Worm (Caenorhabditis elegans): ENCODE results near the gene K12B6.11.
A peak's percentile ranks its signal among the peaks of the same experiment; 100 is the strongest.

Gene K12B6.11

ce11 chrV:6246454-6246981 lies 42.2 kb upstream of the K12B6.11 start, which contains the start of gene dmd-7 (continued):
- TF ChIP-seq somi-1 (GFP tag; optimal IDR thresholded peaks at IDR 0.05) = peak; percentile 94
- 0 out of 2 replicates have a peak, but pooled peaks have one; percentile 15 for TF ChIP-seq Y53G8AR.9 (GFP tag; conservative IDR thresholded peaks at IDR 0.05)
- TF ChIP-seq lin-35 (GFP tag; optimal IDR thresholded peaks at IDR 0.05) = peak in 1 of 3 experiments; percentile 59
- TF ChIP-seq K12H6.12 (tag; optimal IDR thresholded peaks at IDR 0.05) = peak; percentile 65

DNA sequence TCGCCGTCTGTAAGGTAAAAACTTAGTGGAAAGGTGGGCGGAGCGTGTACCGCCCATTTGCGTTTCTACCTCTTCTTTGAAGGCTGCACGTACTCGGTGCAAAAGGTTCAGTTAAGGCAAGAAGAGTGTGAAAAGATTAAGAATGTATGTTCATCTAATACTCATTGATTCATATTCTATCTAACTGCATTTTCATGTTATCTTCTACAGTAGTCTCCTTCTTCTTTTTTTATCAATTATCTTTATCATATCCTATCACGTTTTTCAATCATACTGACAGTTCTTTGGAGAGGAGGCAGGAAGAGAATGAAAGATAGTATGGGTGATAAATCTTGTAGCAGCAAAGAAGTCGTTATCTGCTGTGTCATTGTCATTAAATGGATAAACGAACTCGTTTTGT lies 41.3 kb upstream of the K12B6.11 start:
- TF ChIP-seq hmg-1.2 (GFP tag; IDR thresholded peaks at IDR 0.05) = peak; percentile 35; the same call in 1 of the 2 replicates
- TF ChIP-seq nhr-80 (tag; optimal IDR thresholded peaks at IDR 0.05) = peak; percentile 60
- no peak for TF ChIP-seq attf-3 (GFP tag; conservative IDR thresholded peaks at IDR 0.05)
- no peak for TF ChIP-seq hmg-20 (GFP tag; IDR thresholded peaks at IDR 0.05)
- TF ChIP-seq rcor-1 (GFP tag; IDR thresholded peaks at IDR 0.05) = 0 out of 2 replicates have a peak, but pooled peaks have one; percentile 11
- 0 out of 2 replicates have a peak, but pooled peaks have one; percentile 44 for TF ChIP-seq K11D2.4 (GFP tag; IDR thresholded peaks at IDR 0.05)
- no peak for TF ChIP-seq B0336.3 (GFP tag; IDR thresholded peaks at IDR 0.05)
- TF ChIP-seq Y53F4B.3 (GFP tag; IDR thresholded peaks at IDR 0.05) = no peak
- no peak for TF ChIP-seq C17E4.6 (GFP tag; IDR thresholded peaks at IDR 0.05)
- no peak for TF ChIP-seq Y53G8AR.9 (GFP tag; conservative IDR thresholded peaks at IDR 0.05)
- TF ChIP-seq D2030.7 (GFP tag; IDR thresholded peaks at IDR 0.05) = no peak
- TF ChIP-seq ceh-100 (GFP tag; IDR thresholded peaks at IDR 0.05) = no peak
- TF ChIP-seq attf-5 (GFP tag; optimal IDR thresholded peaks at IDR 0.05) = peak; percentile 18
- TF ChIP-seq nfya-1 (tag; optimal IDR thresholded peaks at IDR 0.05; ENCODE audit: borderline replicate concordance, insufficient read depth) = no peak
- peak; percentile 7 for TF ChIP-seq tbp1 (GFP tag; optimal IDR thresholded peaks at IDR 0.05)
- TF ChIP-seq F22D6.2 (tag; optimal IDR thresholded peaks at IDR 0.05) = peak; percentile 22
- peak; percentile 48 for TF ChIP-seq ztf-26 (tag; optimal IDR thresholded peaks at IDR 0.05)
- peak in 1 of 2 experiments; percentile 36 for TF ChIP-seq let-607 (tag; optimal IDR thresholded peaks at IDR 0.05)
- no peak for TF ChIP-seq Y79H2A.3 (GFP tag; conservative IDR thresholded peaks at IDR 0.05)
- no peak for TF ChIP-seq nhr-120 (GFP tag; IDR thresholded peaks at IDR 0.05)
- TF ChIP-seq T07F8.4 (tag; optimal IDR thresholded peaks at IDR 0.05) = no peak
- TF ChIP-seq ztf-22 (GFP tag; optimal IDR thresholded peaks at IDR 0.05) = peak; percentile 55
- peak; percentile 60 for TF ChIP-seq lin-40 (tag; optimal IDR thresholded peaks at IDR 0.05)
- TF ChIP-seq C06A6.2 (GFP tag; conservative IDR thresholded peaks at IDR 0.05) = 0 out of 2 replicates have a peak, but pooled peaks have one; percentile 41
- no peak for TF ChIP-seq cebp-1 (GFP tag; IDR thresholded peaks at IDR 0.05)
- peak; percentile 5 for TF ChIP-seq cebp-1 (tag; optimal IDR thresholded peaks at IDR 0.05)
- TF ChIP-seq die-1 (tag; optimal IDR thresholded peaks at IDR 0.05) = peak; percentile 12
- TF ChIP-seq somi-1 (GFP tag; optimal IDR thresholded peaks at IDR 0.05) = peak; percentile 81
- TF ChIP-seq atf-7 (tag; optimal IDR thresholded peaks at IDR 0.05) = peak; percentile 7
- no peak for TF ChIP-seq zim-3 (tag; optimal IDR thresholded peaks at IDR 0.05)

- no peak for TF ChIP-seq repo-1 (tag; optimal IDR thresholded peaks at IDR 0.05)
- no peak for TF ChIP-seq nhr-90 (tag; optimal IDR thresholded peaks at IDR 0.05)
- no peak for TF ChIP-seq F10E7.11 (tag; optimal IDR thresholded peaks at IDR 0.05)
- TF ChIP-seq akir-1 (GFP tag; optimal IDR thresholded peaks at IDR 0.05) = no peak
- no peak for TF ChIP-seq nfya-2 (GFP tag; IDR thresholded peaks at IDR 0.05)
- TF ChIP-seq B0019.2 (GFP tag; conservative IDR thresholded peaks at IDR 0.05) = no peak
- no peak for TF ChIP-seq ztf-26 (tag; optimal IDR thresholded peaks at IDR 0.05)
- TF ChIP-seq ztf-28 (GFP tag; IDR thresholded peaks at IDR 0.05) = 0 out of 2 replicates have a peak, but pooled peaks have one; percentile 32
- no peak for TF ChIP-seq F23B12.7 (tag; optimal IDR thresholded peaks at IDR 0.05; ENCODE audit: insufficient read depth)
These were observed 40.0 kb upstream of the K12B6.11 start for ce11 chrV:6248714-6249113.

All from whole organism, young adult.